Fruit fly (Drosophila melanogaster): ENCODE measurements around the gene aay.

aay gene

dm6 chr3L:9422135-9422534, 918 bp upstream of the aay start:
- TF ChIP-seq Lpt (GFP tag; optimal IDR thresholded peaks at IDR 0.05) (no peak), Eip78C (GFP tag) (peak; percentile 8), eg (GFP tag; IDR thresholded peaks at IDR 0.05) (no peak)

dm6 chr3L:9423757-9424527, 889 bp downstream of the aay start:
- TF ChIP-seq CG11902 (GFP tag; optimal IDR thresholded peaks at IDR 0.05) (no peak), vri (GFP tag; optimal IDR thresholded peaks at IDR 0.05) (peak; percentile 69), svp (GFP tag) (peak; percentile 73)

dm6 chr3L:9424528-9424911, 1.5 kb downstream of the aay start:
- no peak for TF ChIP-seq fd59A (GFP tag; optimal IDR thresholded peaks at IDR 0.05)
- TF ChIP-seq CG8632 (GFP tag; optimal IDR thresholded peaks at IDR 0.05), result peak; percentile 4
- no peak for TF ChIP-seq CG1621 (tag; optimal IDR thresholded peaks at IDR 0.05)
- TF ChIP-seq Sox15 (GFP tag; optimal IDR thresholded peaks at IDR 0.05), result no peak
- no peak for TF ChIP-seq CG10669 (GFP tag; optimal IDR thresholded peaks at IDR 0.05)
- no peak for TF ChIP-seq Eip93F (GFP tag; optimal IDR thresholded peaks at IDR 0.05)
- TF ChIP-seq CG6854 (GFP tag; optimal IDR thresholded peaks at IDR 0.05), result no peak
- no peak for TF ChIP-seq fd85E (GFP tag; optimal IDR thresholded peaks at IDR 0.05)
- TF ChIP-seq Hr38 (GFP tag; optimal IDR thresholded peaks at IDR 0.05), result no peak
- TF ChIP-seq Gug (GFP tag; IDR thresholded peaks at IDR 0.05), result no peak
- TF ChIP-seq CG6808 (GFP tag; optimal IDR thresholded peaks at IDR 0.05), result no peak
- no peak for TF ChIP-seq topi (GFP tag; optimal IDR thresholded peaks at IDR 0.05)
- no peak for TF ChIP-seq CG11294 (GFP tag; IDR thresholded peaks at IDR 0.05)
- no peak for TF ChIP-seq fkh (GFP tag; optimal IDR thresholded peaks at IDR 0.05)
- no peak for TF ChIP-seq spab (GFP tag; optimal IDR thresholded peaks at IDR 0.05)
- peak; percentile 27 for TF ChIP-seq Eip75B (GFP tag; optimal IDR thresholded peaks at IDR 0.05)
- peak; percentile 11; the same call in 1 of the 3 replicates for TF ChIP-seq CG6163 (GFP tag; IDR thresholded peaks at IDR 0.05)
- no peak for TF ChIP-seq Hr39 (GFP tag; optimal IDR thresholded peaks at IDR 0.05)
- no peak for TF ChIP-seq CG9139 (GFP tag; optimal IDR thresholded peaks at IDR 0.05)
- peak; percentile 64 for TF ChIP-seq Hr4 (GFP tag; optimal IDR thresholded peaks at IDR 0.05)
- TF ChIP-seq CG34406 (GFP tag; optimal IDR thresholded peaks at IDR 0.05), result peak; percentile 27
- TF ChIP-seq achi (GFP tag; optimal IDR thresholded peaks at IDR 0.05), result no peak
- no peak for TF ChIP-seq lz (GFP tag; optimal IDR thresholded peaks at IDR 0.05)
- TF ChIP-seq CG10631 (GFP tag; optimal IDR thresholded peaks at IDR 0.05), result no peak
- peak; percentile 84 for TF ChIP-seq Eip78C (GFP tag)
- TF ChIP-seq CG31627 (GFP tag; optimal IDR thresholded peaks at IDR 0.05), result no peak
- peak; percentile 6 for TF ChIP-seq dsx (GFP tag; optimal IDR thresholded peaks at IDR 0.05; ENCODE audit: poor library complexity, severe bottlenecking)
- peak; percentile 40 for TF ChIP-seq Smox (GFP tag; optimal IDR thresholded peaks at IDR 0.05)
- peak; percentile 28 for TF ChIP-seq CG3919 (GFP tag; optimal IDR thresholded peaks at IDR 0.05)
- TF ChIP-seq CG8319 (GFP tag; optimal IDR thresholded peaks at IDR 0.05), result no peak
- no peak for TF ChIP-seq Ets21C (GFP tag; optimal IDR thresholded peaks at IDR 0.05)
- TF ChIP-seq Met (GFP tag; optimal IDR thresholded peaks at IDR 0.05), result peak; percentile 40
- no peak for TF ChIP-seq Lpt (GFP tag; optimal IDR thresholded peaks at IDR 0.05)
- peak; percentile 2 for TF ChIP-seq CG3032 (tag; optimal IDR thresholded peaks at IDR 0.05)
- no peak for TF ChIP-seq salr (GFP tag; optimal IDR thresholded peaks at IDR 0.05)
- TF ChIP-seq ss (GFP tag; optimal IDR thresholded peaks at IDR 0.05), result no peak
- TF ChIP-seq dac (GFP tag; optimal IDR thresholded peaks at IDR 0.05), result no peak
- no peak for TF ChIP-seq CG4318 (GFP tag; optimal IDR thresholded peaks at IDR 0.05)
- TF ChIP-seq CG6792 (GFP tag; optimal IDR thresholded peaks at IDR 0.05), result peak; percentile 13
- no peak for TF ChIP-seq CG11902 (GFP tag; optimal IDR thresholded peaks at IDR 0.05)
- no peak for TF ChIP-seq CG16779 (tag; optimal IDR thresholded peaks at IDR 0.05)
- TF ChIP-seq cyc (GFP tag; optimal IDR thresholded peaks at IDR 0.05), result no peak
- TF ChIP-seq OdsH (GFP tag; optimal IDR thresholded peaks at IDR 0.05), result peak; percentile 35
- TF ChIP-seq CG8119 (GFP tag; IDR thresholded peaks at IDR 0.05), result peak; percentile 44; the same call in 2 of the 3 replicates
- peak; percentile 75 for TF ChIP-seq svp (GFP tag)

Measured in whole organism, prepupa.